Worm (Caenorhabditis elegans): ENCODE results near the gene alkb-8.
A peak's percentile ranks its signal among the peaks of the same experiment; 100 is the strongest.

The alkb-8 gene

DNA sequence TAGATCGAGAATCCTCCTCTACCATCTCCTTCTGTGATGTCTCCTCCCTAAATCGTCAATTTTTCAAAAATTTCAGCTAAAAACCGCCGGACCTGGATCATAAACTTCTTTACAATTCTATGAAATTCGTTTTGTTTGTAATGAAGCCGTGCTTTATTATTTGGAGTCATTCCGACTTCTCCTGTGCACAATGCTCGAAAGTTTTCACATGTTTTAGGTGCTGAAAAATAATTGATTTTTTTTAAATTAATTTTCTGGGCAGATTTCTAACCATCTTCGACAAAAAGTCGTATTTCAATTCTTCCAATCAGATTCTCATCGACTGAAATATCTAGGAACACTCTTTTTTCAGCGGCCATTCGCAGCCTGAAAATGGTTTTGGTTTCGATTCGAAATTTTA is 9.9 kb upstream of the alkb-8 start, which contains the start of gene cyn-9:
cyn-9 (minus strand) TSS at position 366 of the 400 bp plus-strand sequence.
- TF ChIP-seq pes-1 (GFP tag; IDR thresholded peaks at IDR 0.05): no peak
- TF ChIP-seq scrt-1 (GFP tag; IDR thresholded peaks at IDR 0.05): no peak
- no peak for TF ChIP-seq hmg-4 (GFP tag; optimal IDR thresholded peaks at IDR 0.05)
- TF ChIP-seq B0310.2 (tag; optimal IDR thresholded peaks at IDR 0.05): no peak
- TF ChIP-seq tra-4 (tag; optimal IDR thresholded peaks at IDR 0.05): no peak
- TF ChIP-seq ets-7 (tag; optimal IDR thresholded peaks at IDR 0.05): no peak
- TF ChIP-seq hmbx-1 (tag; optimal IDR thresholded peaks at IDR 0.05): no peak
- TF ChIP-seq ama-1 (optimal IDR thresholded peaks at IDR 0.05): no peak
- TF ChIP-seq flt-1 (GFP tag; IDR thresholded peaks at IDR 0.05): no peak
- no peak for TF ChIP-seq sea-1 (GFP tag; conservative IDR thresholded peaks at IDR 0.05)
- TF ChIP-seq tbx-37 (GFP tag; conservative IDR thresholded peaks at IDR 0.05): no peak
- TF ChIP-seq tbx-11 (GFP tag; IDR thresholded peaks at IDR 0.05): no peak
- no peak for TF ChIP-seq F13C5.2 (tag; optimal IDR thresholded peaks at IDR 0.05)

DNA sequence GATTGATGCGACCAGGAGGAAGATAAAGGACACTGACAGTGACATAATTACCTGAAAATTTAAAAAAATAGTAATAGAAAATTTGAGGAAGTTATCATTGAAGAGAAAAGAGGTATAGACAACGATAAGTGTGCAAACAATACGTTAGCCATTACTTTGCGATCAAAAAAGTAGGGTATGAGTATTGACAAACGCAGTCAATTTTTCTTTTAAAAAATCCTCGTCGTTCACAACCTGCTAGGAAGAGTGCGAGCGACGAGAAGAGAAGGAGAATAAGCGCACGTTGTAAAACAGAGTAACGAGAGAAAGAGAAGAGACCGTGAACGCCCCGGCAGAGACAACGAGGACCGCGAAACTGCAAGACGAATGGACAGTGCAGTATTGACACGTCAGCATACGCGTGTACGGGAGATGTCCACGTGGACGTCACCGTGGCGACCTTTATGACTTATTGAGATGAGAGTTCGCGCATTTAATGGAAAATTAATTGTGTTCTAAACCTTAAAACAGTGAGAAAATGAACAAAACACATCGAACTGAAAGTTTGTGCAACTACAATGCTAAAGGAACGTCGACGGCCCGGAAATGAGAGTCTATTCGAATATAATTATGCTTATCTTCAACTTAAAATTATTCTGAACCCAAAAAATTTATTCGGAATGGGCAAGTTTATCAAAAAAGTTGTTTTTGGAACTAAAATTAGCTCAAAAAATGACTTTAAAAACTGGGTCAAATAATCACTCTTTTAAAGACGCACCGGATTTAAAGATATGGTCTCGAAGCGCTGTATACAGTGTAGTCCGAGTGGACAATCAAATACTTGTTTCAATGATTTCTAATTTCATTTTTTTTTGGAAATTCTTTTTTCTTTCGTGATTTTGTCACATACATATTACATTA is 7.5 kb upstream of the alkb-8 start, which contains the start of the genes pdi-1 and C14B1.2:
pdi-1 (minus strand) TSS at position 51 of the 900 bp plus-strand sequence.
C14B1.2 (plus strand) TSS at position 850 of the 900 bp plus-strand sequence.
- TF ChIP-seq sea-1 (GFP tag; conservative IDR thresholded peaks at IDR 0.05): no peak
- peak; percentile 52 for TF ChIP-seq hmg-4 (GFP tag; optimal IDR thresholded peaks at IDR 0.05)

DNA sequence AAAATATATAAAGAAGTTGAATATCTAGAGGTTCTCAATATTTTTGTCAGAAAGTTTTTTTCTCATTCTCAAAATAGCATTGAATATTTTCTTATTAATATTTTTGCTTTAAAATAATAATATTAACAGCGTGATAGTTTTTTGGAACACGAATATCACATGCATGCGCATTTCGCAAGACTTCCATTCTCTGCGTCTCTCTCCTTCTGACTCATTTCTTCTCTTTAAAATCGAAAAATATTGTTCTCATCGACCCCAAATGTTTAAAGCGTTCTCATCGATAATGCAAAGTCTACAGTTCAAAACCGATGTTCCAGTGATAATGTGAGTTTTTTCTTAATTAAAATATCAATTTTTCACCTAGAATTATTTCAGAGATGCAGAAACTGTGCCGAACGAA is 5.7 kb upstream of the alkb-8 start, which contains the start of gene C14B1.3:
C14B1.3 (plus strand) TSS at position 168 of the 400 bp plus-strand sequence.
- TF ChIP-seq B0310.2 (tag; optimal IDR thresholded peaks at IDR 0.05): no peak
- no peak for TF ChIP-seq tbx-11 (GFP tag; IDR thresholded peaks at IDR 0.05)
- no peak for TF ChIP-seq pes-1 (GFP tag; IDR thresholded peaks at IDR 0.05)
- TF ChIP-seq scrt-1 (GFP tag; IDR thresholded peaks at IDR 0.05): no peak
- no peak for TF ChIP-seq hmg-4 (GFP tag; optimal IDR thresholded peaks at IDR 0.05)
- no peak for TF ChIP-seq hmbx-1 (tag; optimal IDR thresholded peaks at IDR 0.05)
- no peak for TF ChIP-seq tra-4 (tag; optimal IDR thresholded peaks at IDR 0.05)
- TF ChIP-seq hnd-1 (tag; optimal IDR thresholded peaks at IDR 0.05): no peak
- TF ChIP-seq ceh-36 (tag; optimal IDR thresholded peaks at IDR 0.05): no peak
- no peak for TF ChIP-seq ceh-13 (GFP tag; optimal IDR thresholded peaks at IDR 0.05)
- TF ChIP-seq ets-7 (tag; optimal IDR thresholded peaks at IDR 0.05): no peak
- TF ChIP-seq flt-1 (GFP tag; IDR thresholded peaks at IDR 0.05): no peak
- TF ChIP-seq tbx-37 (GFP tag; conservative IDR thresholded peaks at IDR 0.05): no peak
- TF ChIP-seq aly-1 (tag; optimal IDR thresholded peaks at IDR 0.05): no peak
- TF ChIP-seq sea-1 (GFP tag; conservative IDR thresholded peaks at IDR 0.05): no peak
- TF ChIP-seq F13C5.2 (tag; optimal IDR thresholded peaks at IDR 0.05): no peak
- TF ChIP-seq ama-1 (optimal IDR thresholded peaks at IDR 0.05): no peak

DNA sequence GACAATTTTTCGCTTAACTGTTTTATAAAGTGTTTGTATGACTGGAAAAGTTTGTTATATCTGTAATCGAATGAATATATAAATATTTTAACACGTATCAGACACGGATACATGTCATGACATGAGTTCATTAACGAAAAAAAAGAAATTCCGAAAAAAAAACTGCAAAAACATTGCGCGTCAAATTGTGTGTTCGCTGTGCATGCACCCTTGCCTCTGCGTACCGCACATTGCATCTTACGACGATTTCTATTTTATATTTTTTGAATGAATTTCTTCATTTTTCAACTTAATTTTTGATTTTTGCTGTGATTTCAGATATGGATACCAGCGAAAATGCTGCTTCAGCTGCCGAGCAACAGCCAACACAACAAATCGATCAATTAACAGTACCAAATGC is 4.2 kb upstream of the alkb-8 start, which contains the start of gene wdr-5.1:
wdr-5.1 (plus strand) TSS at position 319 of the 400 bp plus-strand sequence.
- TF ChIP-seq B0310.2 (tag; optimal IDR thresholded peaks at IDR 0.05) (no peak), hmbx-1 (tag; optimal IDR thresholded peaks at IDR 0.05) (no peak), aly-1 (tag; optimal IDR thresholded peaks at IDR 0.05) (no peak), ets-7 (tag; optimal IDR thresholded peaks at IDR 0.05) (no peak), sea-1 (GFP tag; conservative IDR thresholded peaks at IDR 0.05) (no peak), ama-1 (optimal IDR thresholded peaks at IDR 0.05) (no peak), hnd-1 (tag; optimal IDR thresholded peaks at IDR 0.05) (no peak), hmg-4 (GFP tag; optimal IDR thresholded peaks at IDR 0.05) (no peak), tbx-11 (GFP tag; IDR thresholded peaks at IDR 0.05) (no peak)

DNA sequence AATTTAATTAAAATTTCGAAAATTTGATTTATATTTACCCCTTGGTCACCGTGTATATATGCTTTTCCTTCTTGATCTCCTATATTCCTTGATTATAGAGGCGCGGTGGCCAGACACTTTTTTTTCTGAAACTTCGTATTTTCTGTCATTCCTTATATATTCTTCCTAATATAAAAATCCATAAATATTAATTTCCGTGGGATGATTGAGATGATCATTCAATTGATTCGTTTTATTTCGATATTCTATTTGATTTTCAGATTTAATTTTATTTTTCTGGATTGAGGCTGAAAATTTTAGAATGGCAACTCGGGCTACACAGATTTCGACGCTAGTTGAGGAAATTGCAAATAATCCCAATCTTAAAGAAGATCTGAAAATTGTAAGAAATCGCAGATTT is 2.5 kb upstream of the alkb-8 start, which contains the start of gene dph-1:
dph-1 (plus strand) TSS at position 301 of the 400 bp plus-strand sequence.
- no peak for TF ChIP-seq ceh-13 (GFP tag; optimal IDR thresholded peaks at IDR 0.05)
- TF ChIP-seq tbx-11 (GFP tag; IDR thresholded peaks at IDR 0.05): no peak
- no peak for TF ChIP-seq aly-1 (tag; optimal IDR thresholded peaks at IDR 0.05)
- no peak for TF ChIP-seq tbx-37 (GFP tag; conservative IDR thresholded peaks at IDR 0.05)

DNA sequence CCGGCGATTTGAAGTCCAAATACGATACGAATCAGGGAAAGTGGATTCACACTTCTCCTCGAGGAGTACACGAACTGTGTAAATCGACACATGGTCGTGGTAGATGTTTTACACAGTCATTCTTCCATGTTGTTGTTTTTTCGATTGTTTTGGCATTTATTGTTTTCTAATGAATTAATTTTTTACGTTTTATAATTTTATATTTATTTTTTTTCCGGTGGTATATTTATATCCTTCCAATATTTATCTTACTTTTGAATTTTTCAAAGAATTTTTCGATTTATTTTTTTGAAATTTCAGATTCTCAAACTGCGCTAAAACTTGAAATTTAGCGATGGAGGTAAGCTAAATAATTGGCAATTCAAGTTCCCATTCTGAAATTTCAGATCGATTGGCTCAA is 4.0 kb downstream of the alkb-8 start, which contains the start of gene nrde-1:
nrde-1 (plus strand) TSS at position 301 of the 400 bp plus-strand sequence.
- TF ChIP-seq tbx-37 (GFP tag; conservative IDR thresholded peaks at IDR 0.05) (no peak), hnd-1 (tag; optimal IDR thresholded peaks at IDR 0.05) (no peak), ets-7 (tag; optimal IDR thresholded peaks at IDR 0.05) (no peak)

DNA sequence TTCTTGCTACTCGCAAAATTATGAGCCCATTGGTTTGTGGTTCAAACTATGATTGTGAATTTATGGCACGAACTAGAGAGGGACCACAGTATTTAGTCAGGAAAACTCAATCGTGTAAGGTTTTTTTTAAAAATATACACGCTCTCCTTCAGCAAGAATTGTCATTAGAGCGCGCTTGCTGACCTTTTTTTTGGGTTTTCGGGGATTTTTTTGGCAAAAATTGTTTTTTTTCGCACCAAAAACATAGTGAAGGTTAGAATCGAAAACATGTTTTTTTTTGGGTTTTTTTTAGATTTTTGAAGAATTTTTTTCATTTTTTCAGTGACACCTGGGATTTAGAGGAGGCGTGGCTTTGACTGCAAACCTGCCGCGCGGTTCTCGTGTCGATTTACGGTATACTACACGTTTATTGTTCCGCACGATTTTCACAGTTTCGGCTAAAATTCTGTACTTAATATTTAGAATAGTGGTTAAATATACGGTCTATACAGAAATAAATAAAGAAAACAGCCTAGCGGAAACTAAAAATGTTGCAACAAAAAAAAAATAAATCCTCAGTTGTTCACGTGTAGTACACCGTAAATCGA is 7.0 kb downstream of the alkb-8 start:
- no peak for TF ChIP-seq tra-4 (tag; optimal IDR thresholded peaks at IDR 0.05)
- TF ChIP-seq ceh-36 (tag; optimal IDR thresholded peaks at IDR 0.05): no peak
- TF ChIP-seq F13C5.2 (tag; optimal IDR thresholded peaks at IDR 0.05): no peak
- no peak for TF ChIP-seq flt-1 (GFP tag; IDR thresholded peaks at IDR 0.05)
- TF ChIP-seq hmg-4 (GFP tag; optimal IDR thresholded peaks at IDR 0.05): no peak
- TF ChIP-seq hmbx-1 (tag; optimal IDR thresholded peaks at IDR 0.05): no peak
- TF ChIP-seq tbx-37 (GFP tag; conservative IDR thresholded peaks at IDR 0.05): no peak
- TF ChIP-seq aly-1 (tag; optimal IDR thresholded peaks at IDR 0.05): no peak
- TF ChIP-seq ama-1 (optimal IDR thresholded peaks at IDR 0.05): no peak
- no peak for TF ChIP-seq tbx-11 (GFP tag; IDR thresholded peaks at IDR 0.05)
- TF ChIP-seq ceh-13 (GFP tag; optimal IDR thresholded peaks at IDR 0.05): no peak
- TF ChIP-seq B0310.2 (tag; optimal IDR thresholded peaks at IDR 0.05): no peak
- no peak for TF ChIP-seq ets-7 (tag; optimal IDR thresholded peaks at IDR 0.05)
